Worm (Caenorhabditis elegans): ENCODE data around the gene pals-21.

DNA sequence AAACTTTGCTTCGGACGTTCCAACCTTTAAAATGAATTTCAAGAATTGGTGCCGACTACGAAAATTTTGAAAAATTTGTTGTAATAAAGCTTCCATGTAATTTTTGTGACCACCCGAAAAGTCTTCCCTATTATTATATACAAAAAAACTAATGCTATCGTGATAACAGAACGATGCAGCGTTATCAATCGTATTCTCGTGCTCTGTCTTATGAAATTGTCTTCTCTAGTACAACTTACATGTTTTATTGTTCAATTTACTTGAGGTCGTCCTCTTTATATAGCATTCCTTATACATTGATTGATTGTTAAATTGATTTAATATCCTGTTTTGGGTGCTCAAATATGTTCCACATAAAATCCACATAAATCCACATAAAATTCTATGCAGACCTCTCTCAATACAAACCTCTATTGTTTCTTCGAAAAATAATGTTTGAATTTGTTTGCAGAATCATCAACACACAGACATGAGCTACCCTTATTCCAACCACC is 21.1 kb upstream of the pals-21 start, which contains the start of gene pals-19:
- no peak for TF ChIP-seq tab-1 (GFP tag; IDR thresholded peaks at IDR 0.05)
- TF ChIP-seq med-1 (GFP tag; optimal IDR thresholded peaks at IDR 0.05; ENCODE audit: insufficient read depth) = no peak
- TF ChIP-seq ztf-23 (GFP tag; IDR thresholded peaks at IDR 0.05) = no peak
- TF ChIP-seq T22C8.4 (GFP tag; IDR thresholded peaks at IDR 0.05) = no peak
- no peak for TF ChIP-seq flt-1 (GFP tag; IDR thresholded peaks at IDR 0.05)
